Worm (Caenorhabditis elegans) whole organism, L1 larva: Measurements from ENCODE around the gene F40F9.10.
A peak's percentile ranks its signal among the peaks of the same experiment; 100 is the strongest.

Experiments used
- C16A3.4 ChIP-seq: fragments of 150-350 bp; optimal IDR thresholded peaks from 2 replicates; lab custom pipeline; 2014; ENCODE audit warnings: missing biosample characterization, missing genetic modification characterization
- F16B12.6 ChIP-seq: fragments of 150-350 bp; optimal IDR thresholded peaks from 2 replicates; lab custom pipeline; 2014; ENCODE audit warnings: missing biosample characterization, missing genetic modification characterization
- aly-2 ChIP-seq: fragments of 150-350 bp; optimal IDR thresholded peaks from 2 replicates; lab custom pipeline; 2014; ENCODE audit warnings: missing biosample characterization, missing genetic modification characterization
- ama-1 ChIP-seq: fragments of 150-350 bp; optimal IDR thresholded peaks from 2 replicates; lab custom pipeline; 2014
- blmp-1 ChIP-seq: fragments of 150-350 bp; optimal IDR thresholded peaks from 2 replicates; lab custom pipeline; 2014; ENCODE audit warnings: missing biosample characterization, missing genetic modification characterization
- ceh-63 ChIP-seq: fragments of 200-800 bp; sonication (Bioruptor generic); optimal IDR thresholded peaks from 2 replicates; lab custom pipeline; 2018; ENCODE audit warnings: mild to moderate bottlenecking, missing genetic modification characterization, missing compliant biosample characterization
- ceh-82 ChIP-seq, 3 experiments: fragments of 150-350 bp in 1 of 3; sonication (generic microtip) in 2 of 3; optimal IDR thresholded peaks; 2 replicates each; lab custom pipeline; 2014 to 2017; ENCODE audit warnings: missing biosample characterization in 3 of 3, missing genetic modification characterization in 3 of 3
- dpl-1 ChIP-seq, 3 experiments: fragments of 150-350 bp in 2 of 3; sonication (generic microtip) in 1 of 3; optimal IDR thresholded peaks; 2 replicates each; lab custom pipeline; 2014 to 2017; ENCODE audit warnings: missing biosample characterization in 3 of 3, missing genetic modification characterization in 3 of 3, missing genetic modification reagents in 3 of 3
- efl-1 ChIP-seq, 4 experiments: fragments of 150-350 bp; optimal IDR thresholded peaks in 3 of 4; peaks in 1 of 4; 1 replicate in 1 of 4; 2 replicates in 3 of 4; lab custom pipeline; 2014; ENCODE audit warnings: missing biosample characterization in 2 of 4, missing genetic modification characterization in 2 of 4, missing genetic modification reagents in 2 of 4
- egl-13 ChIP-seq: sonication (generic microtip); optimal IDR thresholded peaks from 2 replicates; lab custom pipeline; 2016; ENCODE audit warnings: missing genotype, missing genetic modification reagents, missing genetic modification characterization, missing compliant biosample characterization
- ets-5 ChIP-seq: fragments of 200-800 bp; sonication (Bioruptor generic); IDR thresholded peaks from 2 replicates; pipeline ENCODE4 v1.3.6; 2022; ENCODE audit warnings: missing genetic modification characterization, missing compliant biosample characterization
- fkh-10 ChIP-seq: sonication (generic microtip); optimal IDR thresholded peaks from 2 replicates; lab custom pipeline; 2017; ENCODE audit warnings: missing biosample characterization, missing genetic modification reagents, missing genetic modification characterization
- fkh-8 ChIP-seq: sonication (generic microtip); optimal IDR thresholded peaks from 2 replicates; lab custom pipeline; 2016; ENCODE audit warnings: mild to moderate bottlenecking, missing genetic modification characterization, missing compliant biosample characterization
- fos-1 ChIP-seq: fragments of 150-350 bp; optimal IDR thresholded peaks from 2 replicates; lab custom pipeline; 2014; ENCODE audit warnings: missing biosample characterization, missing genetic modification characterization
- grh-1 ChIP-seq: fragments of 200-800 bp; sonication (Bioruptor generic); IDR thresholded peaks from 2 replicates; pipeline ENCODE4 v1.3.6; 2022; ENCODE audit warnings: missing genetic modification reagents, missing genetic modification characterization, missing compliant biosample characterization
- hpl-2 ChIP-seq: fragments of 150-350 bp; optimal IDR thresholded peaks from 2 replicates; lab custom pipeline; 2014; ENCODE audit warnings: missing biosample characterization, missing genetic modification reagents, missing genetic modification characterization
- irx-1 ChIP-seq: sonication (generic microtip); optimal IDR thresholded peaks from 2 replicates; lab custom pipeline; 2016; ENCODE audit warnings: missing genetic modification characterization, missing compliant biosample characterization
- isw-1 ChIP-seq: fragments of 200-800 bp; sonication (Bioruptor generic); IDR thresholded peaks from 2 replicates; pipeline ENCODE4 v1.3.6; 2022; ENCODE audit warnings: missing genetic modification characterization, missing compliant biosample characterization
- jun-1 ChIP-seq: fragments of 150-350 bp; optimal IDR thresholded peaks from 2 replicates; lab custom pipeline; 2014; ENCODE audit warnings: missing biosample characterization, missing genetic modification reagents, missing genetic modification characterization
- lin-13 ChIP-seq: fragments of 150-350 bp; optimal IDR thresholded peaks from 2 replicates; lab custom pipeline; 2014; ENCODE audit warnings: missing biosample characterization, missing genetic modification reagents, missing genetic modification characterization
- lin-14 ChIP-seq: fragments of 200-800 bp; sonication (Bioruptor generic); optimal IDR thresholded peaks from 2 replicates; lab custom pipeline; 2018; ENCODE audit warnings: mild to moderate bottlenecking, missing genetic modification characterization, moderate library complexity, missing compliant biosample characterization
- lsy-2 ChIP-seq, 2 experiments: fragments of 150-350 bp; optimal IDR thresholded peaks; 2 replicates each; lab custom pipeline; 2014; ENCODE audit warnings: missing biosample characterization in 2 of 2, missing genetic modification characterization in 2 of 2
- mab-9 ChIP-seq: fragments of 200-800 bp; sonication (Bioruptor generic); IDR thresholded peaks from 2 replicates; pipeline ENCODE4 v1.3.6; 2022; ENCODE audit warnings: missing genetic modification reagents, missing genetic modification characterization, missing compliant biosample characterization
- mef-2 ChIP-seq: fragments of 150-350 bp; optimal IDR thresholded peaks from 2 replicates; lab custom pipeline; 2014; ENCODE audit warnings: missing biosample characterization, missing genetic modification characterization
- mep-1 ChIP-seq: fragments of 150-350 bp; optimal IDR thresholded peaks from 2 replicates; lab custom pipeline; 2014; ENCODE audit warnings: missing biosample characterization, missing genetic modification characterization
- nhr-12 ChIP-seq: sonication (generic microtip); optimal IDR thresholded peaks from 2 replicates; lab custom pipeline; 2017; ENCODE audit warnings: missing biosample characterization, missing genetic modification characterization
- nhr-19 ChIP-seq: fragments of 200-800 bp; sonication (Bioruptor generic); conservative IDR thresholded peaks from 2 replicates; pipeline ENCODE4 v1.3.6; 2022; ENCODE audit warnings: missing genetic modification characterization, missing compliant biosample characterization
- nhr-20 ChIP-seq: sonication (generic microtip); optimal IDR thresholded peaks from 2 replicates; lab custom pipeline; 2016; ENCODE audit warnings: mild to moderate bottlenecking, missing genetic modification characterization, missing compliant biosample characterization
- nhr-237 ChIP-seq: fragments of 150-350 bp; optimal IDR thresholded peaks from 2 replicates; lab custom pipeline; 2014; ENCODE audit warnings: missing biosample characterization, missing genetic modification characterization
- nhr-47 ChIP-seq: sonication (generic microtip); optimal IDR thresholded peaks from 2 replicates; lab custom pipeline; 2016; ENCODE audit warnings: mild to moderate bottlenecking, missing genetic modification characterization, moderate library complexity, missing compliant biosample characterization
- nhr-71 ChIP-seq: sonication (generic microtip); optimal IDR thresholded peaks from 2 replicates; lab custom pipeline; 2016; ENCODE audit warnings: mild to moderate bottlenecking, missing genetic modification characterization, moderate library complexity, missing compliant biosample characterization
- nhr-76 ChIP-seq: sonication (generic microtip); optimal IDR thresholded peaks from 2 replicates; lab custom pipeline; 2017; ENCODE audit warnings: missing biosample characterization, missing genetic modification characterization
- nhr-85 ChIP-seq: sonication (generic microtip); peaks from one replicate; lab custom pipeline; 2016; ENCODE audit warnings: missing genetic modification characterization, inconsistent platforms, missing compliant biosample characterization
- nhr-90 ChIP-seq: sonication (generic microtip); optimal IDR thresholded peaks from 2 replicates; lab custom pipeline; 2016; ENCODE audit warnings: mild to moderate bottlenecking, missing genetic modification characterization, missing compliant biosample characterization; ENCODE audit not compliant: poor library complexity
- pag-3 ChIP-seq: sonication (generic microtip); optimal IDR thresholded peaks from 2 replicates; lab custom pipeline; 2017; ENCODE audit warnings: missing genetic modification characterization, mild to moderate bottlenecking, missing compliant biosample characterization, antibody characterized with exemption, borderline replicate concordance; ENCODE audit not compliant: insufficient read depth
- pqm-1 ChIP-seq: sonication (generic microtip); optimal IDR thresholded peaks from 3 replicates; lab custom pipeline; 2017; ENCODE audit warnings: missing biosample characterization, missing genetic modification characterization
- rnt-1 ChIP-seq: sonication (generic microtip); optimal IDR thresholded peaks from 2 replicates; lab custom pipeline; 2016; ENCODE audit warnings: mild to moderate bottlenecking, missing genetic modification characterization, moderate library complexity, missing compliant biosample characterization
- skn-1 ChIP-seq: fragments of 150-350 bp; optimal IDR thresholded peaks from 2 replicates; lab custom pipeline; 2014; ENCODE audit warnings: missing biosample characterization, missing genetic modification characterization
- snpc-4 ChIP-seq: fragments of 150-350 bp; optimal IDR thresholded peaks from 2 replicates; lab custom pipeline; 2014; ENCODE audit warnings: missing biosample characterization, missing genetic modification characterization
- sptf-1 ChIP-seq: fragments of 150-350 bp; optimal IDR thresholded peaks from 2 replicates; lab custom pipeline; 2014; ENCODE audit warnings: missing biosample characterization, missing genetic modification characterization
- sup-37 ChIP-seq: fragments of 200-800 bp; sonication (Bioruptor generic); optimal IDR thresholded peaks from 2 replicates; lab custom pipeline; 2018; ENCODE audit warnings: mild to moderate bottlenecking, missing genetic modification characterization, missing compliant biosample characterization
- swsn-7 ChIP-seq: sonication (generic microtip); optimal IDR thresholded peaks from 2 replicates; lab custom pipeline; 2016; ENCODE audit warnings: missing genetic modification characterization, missing compliant biosample characterization
- tlp-1 ChIP-seq: fragments of 150-350 bp; optimal IDR thresholded peaks from 2 replicates; lab custom pipeline; 2014; ENCODE audit warnings: missing biosample characterization, missing genetic modification characterization
- unc-30 ChIP-seq: sonication (generic microtip); optimal IDR thresholded peaks from 2 replicates; lab custom pipeline; 2017; ENCODE audit warnings: missing biosample characterization, missing genetic modification characterization
- unc-98 ChIP-seq: fragments of 200-800 bp; sonication (Bioruptor generic); IDR thresholded peaks from 2 replicates; pipeline ENCODE4 v1.3.6; 2022; ENCODE audit warnings: missing genetic modification characterization, missing compliant biosample characterization
- vab-15 ChIP-seq: sonication (generic microtip); optimal IDR thresholded peaks from 2 replicates; lab custom pipeline; 2017; ENCODE audit warnings: missing genotype, mild to moderate bottlenecking, missing genetic modification characterization, missing compliant biosample characterization
- xbp-1 ChIP-seq: sonication (generic microtip); optimal IDR thresholded peaks from 2 replicates; lab custom pipeline; 2016; ENCODE audit warnings: missing genetic modification characterization, missing compliant biosample characterization
- zag-1 ChIP-seq: fragments of 150-350 bp; optimal IDR thresholded peaks from 2 replicates; lab custom pipeline; 2014; ENCODE audit warnings: missing biosample characterization, missing genetic modification characterization
- zip-4 ChIP-seq: fragments of 200-800 bp; sonication (Bioruptor generic); optimal IDR thresholded peaks from 2 replicates; lab custom pipeline; 2018; ENCODE audit warnings: mild to moderate bottlenecking, missing genetic modification characterization, moderate library complexity, missing compliant biosample characterization
- ztf-11 ChIP-seq, 2 experiments: sonication (generic microtip); optimal IDR thresholded peaks; 2 replicates each; lab custom pipeline; 2016 to 2017; ENCODE audit warnings: missing genetic modification characterization in 2 of 2, missing biosample characterization in 1 of 2, missing compliant biosample characterization in 1 of 2
- ztf-4 ChIP-seq: fragments of 150-350 bp; optimal IDR thresholded peaks from 2 replicates; lab custom pipeline; 2014; ENCODE audit warnings: missing biosample characterization, missing genetic modification characterization

The F40F9.10 gene

DNA sequence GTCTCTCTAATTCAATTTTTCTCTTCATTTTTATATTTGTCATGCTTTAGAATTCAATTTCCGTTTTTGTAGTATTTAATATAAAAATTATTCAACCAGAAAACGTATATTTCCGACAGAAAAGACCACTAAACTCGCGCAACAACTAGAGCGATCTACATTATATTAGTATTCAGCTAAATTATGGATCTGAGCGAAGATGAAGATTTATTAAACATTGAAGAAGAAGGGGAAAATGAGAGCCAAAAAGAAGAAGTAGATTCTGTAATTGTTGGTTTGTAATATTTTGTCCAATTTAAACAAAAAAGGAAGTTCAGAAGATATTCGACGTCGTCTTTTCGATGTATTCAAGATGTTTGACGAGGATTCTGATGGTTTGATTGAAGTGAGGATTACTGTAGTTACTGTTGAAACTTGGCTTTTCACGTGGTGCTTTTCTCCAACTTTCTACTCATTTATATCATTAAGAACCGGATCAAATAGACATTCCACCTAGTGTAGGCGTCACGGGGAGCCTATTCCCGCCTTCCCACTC lies 20.6 kb upstream of the F40F9.10 start, which contains the start of gene cal-7 (continued):
- TF ChIP-seq aly-2 (tag; lab: Kevin White, UChicago) (peak; percentile 10), fkh-8 (tag; lab: Kevin White, UChicago) (peak; percentile 2), egl-13 (tag; lab: Kevin White, UChicago) (peak; percentile 1), nhr-71 (tag; lab: Kevin White, UChicago) (peak; percentile 5), pag-3 (no peak), irx-1 (no peak), unc-98 (GFP tag; lab: Robert Waterston, UW) (no peak), nhr-90 (no peak), isw-1 (GFP tag; lab: Robert Waterston, UW) (no peak), ama-1 (lab: Kevin White, UChicago) (no peak), nhr-19 (GFP tag; lab: Robert Waterston, UW) (no peak), hpl-2 (GFP tag; lab: Kevin White, UChicago) (no peak), dpl-1 (GFP tag; optimal IDR thresholded peaks at IDR 0.05; lab: Kevin White, UChicago) (no peak), nhr-76 (tag; lab: Kevin White, UChicago) (no peak), ets-5 (no peak), lsy-2 (tag; optimal IDR thresholded peaks at IDR 0.05; lab: Kevin White, UChicago) (peak in 1 of 2 experiments; percentile 24)

ce11 chrV:9731852-9732251 lies 18.4 kb upstream of the F40F9.10 start:
- TF ChIP-seq F16B12.6 (tag; lab: Kevin White, UChicago) (no peak), nhr-47 (tag; lab: Kevin White, UChicago) (no peak), nhr-85 (tag; lab: Kevin White, UChicago) (no peak), mab-9 (GFP tag; lab: Robert Waterston, UW) (no peak), mef-2 (tag; lab: Kevin White, UChicago) (no peak), nhr-237 (tag; lab: Kevin White, UChicago) (no peak), ztf-4 (tag; lab: Kevin White, UChicago) (no peak), fkh-8 (tag; lab: Kevin White, UChicago) (no peak), rnt-1 (tag; lab: Kevin White, UChicago) (no peak), lsy-2 (tag; optimal IDR thresholded peaks at IDR 0.05; lab: Kevin White, UChicago) (peak in 1 of 2 experiments; percentile 37), efl-1 (optimal IDR thresholded peaks at IDR 0.05; lab: Kevin White, UChicago) (no peak), efl-1 (GFP tag; optimal IDR thresholded peaks at IDR 0.05 in 1 of 2; lab: Kevin White, UChicago) (peak in 1 of 2 experiments; percentile 90), lin-13 (GFP tag; lab: Kevin White, UChicago) (no peak), zip-4 (GFP tag; lab: Kevin White, UChicago) (no peak), pqm-1 (tag; lab: Kevin White, UChicago) (no peak), ztf-11 (tag; optimal IDR thresholded peaks at IDR 0.05; lab: Kevin White, UChicago) (no peak), nhr-71 (tag; lab: Kevin White, UChicago) (no peak), ceh-82 (tag; optimal IDR thresholded peaks at IDR 0.05; lab: Kevin White, UChicago) (peak in 1 of 3 experiments; percentile 43), skn-1 (tag; lab: Kevin White, UChicago) (no peak), zag-1 (tag; lab: Kevin White, UChicago) (no peak), tlp-1 (tag; lab: Kevin White, UChicago) (no peak), ceh-63 (no peak), lin-14 (GFP tag; lab: Kevin White, UChicago) (peak; percentile 62), grh-1 (no peak), fos-1 (no peak), jun-1 (no peak), C16A3.4 (tag; lab: Kevin White, UChicago) (no peak), pag-3 (no peak), ama-1 (lab: Kevin White, UChicago) (no peak), snpc-4 (tag; lab: Kevin White, UChicago) (no peak), sup-37 (no peak), mep-1 (peak; percentile 20), sptf-1 (tag; lab: Kevin White, UChicago) (no peak), nhr-12 (tag; lab: Kevin White, UChicago) (no peak), fkh-10 (GFP tag; lab: Kevin White, UChicago) (no peak), xbp-1 (tag; lab: Kevin White, UChicago) (no peak), vab-15 (tag; lab: Kevin White, UChicago) (no peak), nhr-90 (no peak), blmp-1 (tag; lab: Kevin White, UChicago) (peak; percentile 71), nhr-20 (no peak), unc-30 (no peak), swsn-7 (tag; lab: Kevin White, UChicago) (no peak)
